Fruit fly (Drosophila melanogaster) S2 (cell line): ENCODE measurements around the gene CG6356.
A peak's percentile ranks its signal among the peaks of the same experiment; 100 is the strongest.

ENCODE experiments used
- CG8478 ChIP-seq: fragments of >200 bp; optimal IDR thresholded peaks from 2 replicates; lab custom pipeline; 2018
- CTCF ChIP-seq, 2 experiments: fragments of >200 bp; optimal IDR thresholded peaks; 2 replicates each; lab custom pipeline; 2018

dm6 chr3R:24271071-24271470, 12.7 kb upstream of the CG6356 start, which contains the start of gene jar:
- TF ChIP-seq CG8478: no peak
- peak; percentile 53 to 56 for TF ChIP-seq CTCF (optimal IDR thresholded peaks at IDR 0.05; lab: Kevin White, UChicago)
